Worm (Caenorhabditis elegans): ENCODE data around the gene elks-1.

Gene elks-1

DNA sequence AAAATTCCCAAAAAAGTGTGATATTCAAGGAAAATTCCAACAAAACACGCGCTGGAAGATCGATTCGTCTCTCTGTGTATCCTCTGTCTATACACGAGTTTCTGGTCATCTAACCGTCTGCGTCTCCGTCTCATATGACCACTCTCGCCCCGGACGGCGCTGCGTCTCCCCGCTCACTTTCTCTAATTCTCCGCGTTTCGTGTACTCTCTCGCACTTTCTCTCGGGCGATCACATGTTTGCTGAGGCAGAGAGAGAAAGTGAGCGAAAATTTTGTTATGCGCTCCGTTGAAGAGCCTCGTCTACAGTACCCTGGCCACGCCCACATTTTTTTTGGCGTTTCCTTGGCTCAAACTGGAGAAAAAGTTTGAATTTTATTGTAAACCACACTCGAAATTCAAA is 34.8 kb upstream of the elks-1 start (continued):
- no peak for TF ChIP-seq attf-4 (tag; optimal IDR thresholded peaks at IDR 0.05)
- TF ChIP-seq egl-43 (GFP tag; IDR thresholded peaks at IDR 0.05): peak; percentile 74
- TF ChIP-seq Y75B8A.6 (GFP tag; IDR thresholded peaks at IDR 0.05): no peak
- peak; percentile 49 for TF ChIP-seq F10B5.3 (tag; optimal IDR thresholded peaks at IDR 0.05)
- TF ChIP-seq snpc-1.2 (GFP tag; IDR thresholded peaks at IDR 0.05): peak; percentile 46; the same call in 1 of the 2 replicates
- TF ChIP-seq madf-9 (GFP tag; conservative IDR thresholded peaks at IDR 0.05): peak; percentile 72
- TF ChIP-seq mdl-1 (tag; optimal IDR thresholded peaks at IDR 0.05): peak; percentile 82 to 92
- no peak for TF ChIP-seq snpc-4 (tag; optimal IDR thresholded peaks at IDR 0.05)
- TF ChIP-seq ceh-44 (GFP tag; IDR thresholded peaks at IDR 0.05): no peak
- TF ChIP-seq dmd-9 (GFP tag; IDR thresholded peaks at IDR 0.05): 0 out of 2 replicates have a peak, but pooled peaks have one; percentile 50
- TF ChIP-seq lim-7 (GFP tag; IDR thresholded peaks at IDR 0.05): no peak
- 0 out of 2 replicates have a peak, but pooled peaks have one; percentile 49 for TF ChIP-seq zfp-3 (GFP tag; conservative IDR thresholded peaks at IDR 0.05)
- TF ChIP-seq lin-38 (GFP tag; IDR thresholded peaks at IDR 0.05): peak; percentile 87
- no peak for TF ChIP-seq lin-15B (tag; optimal IDR thresholded peaks at IDR 0.05)
- no peak for TF ChIP-seq gei-8 (GFP tag; optimal IDR thresholded peaks at IDR 0.05)
- peak; percentile 80 for TF ChIP-seq jun-1 (tag; optimal IDR thresholded peaks at IDR 0.05)
- TF ChIP-seq skn-1 (tag; optimal IDR thresholded peaks at IDR 0.05): peak; percentile 8
- no peak for TF ChIP-seq lin-29 (GFP tag; IDR thresholded peaks at IDR 0.05)

ce11 chrIV:3384047-3384446 is 34.2 kb upstream of the elks-1 start, which contains the start of gene B0546.4:
TSS of gene B0546.4 (minus strand) at chrIV:3384147.
- TF ChIP-seq pha-4 (GFP tag; IDR thresholded peaks at IDR 0.05) (no peak), pha-4 (tag; optimal IDR thresholded peaks at IDR 0.05) (no peak), nhr-237 (tag; optimal IDR thresholded peaks at IDR 0.05) (no peak), Y105C5A.15 (GFP tag; IDR thresholded peaks at IDR 0.05) (no peak), D1046.2 (GFP tag; IDR thresholded peaks at IDR 0.05) (no peak), nhr-25 (tag; optimal IDR thresholded peaks at IDR 0.05; ENCODE audit: borderline replicate concordance, insufficient read depth) (no peak), ztf-11 (tag; optimal IDR thresholded peaks at IDR 0.05) (no peak), rbr-2 (tag; optimal IDR thresholded peaks at IDR 0.05) (no peak)

ce11 chrIV:3383203-3383602 is 33.4 kb upstream of the elks-1 start:
- peak; percentile 59 for TF ChIP-seq aha-1 (tag)
- TF ChIP-seq Y48G9A.11 (GFP tag; IDR thresholded peaks at IDR 0.05): peak; percentile 54; the same call in 1 of the 2 replicates
- no peak for TF ChIP-seq ctbp-1 (GFP tag; IDR thresholded peaks at IDR 0.05)
- peak; percentile 63 for TF ChIP-seq T20F7.1 (GFP tag; optimal IDR thresholded peaks at IDR 0.05)
- no peak for TF ChIP-seq nhr-48 (tag; optimal IDR thresholded peaks at IDR 0.05)
- no peak for TF ChIP-seq nhr-25 (tag; optimal IDR thresholded peaks at IDR 0.05; ENCODE audit: borderline replicate concordance, insufficient read depth)
- peak in 1 of 2 experiments; percentile 5 for TF ChIP-seq lsy-2 (tag; optimal IDR thresholded peaks at IDR 0.05)
- TF ChIP-seq ztf-11 (tag; optimal IDR thresholded peaks at IDR 0.05): no peak

- peak; percentile 78 for TF ChIP-seq T20F7.1 (GFP tag; optimal IDR thresholded peaks at IDR 0.05)
- TF ChIP-seq lsy-2 (tag; optimal IDR thresholded peaks at IDR 0.05): peak in 1 of 2 experiments; percentile 18
- peak; percentile 6 for TF ChIP-seq nhr-102 (tag; optimal IDR thresholded peaks at IDR 0.05)
- TF ChIP-seq lin-1 (GFP tag; IDR thresholded peaks at IDR 0.05): no peak
- TF ChIP-seq Y48G9A.11 (GFP tag; IDR thresholded peaks at IDR 0.05): peak; percentile 22; the same call in 1 of the 2 replicates
- TF ChIP-seq mdt-29 (GFP tag; IDR thresholded peaks at IDR 0.05): no peak
- peak; percentile 43 for TF ChIP-seq lin-38 (GFP tag; IDR thresholded peaks at IDR 0.05)
- TF ChIP-seq T26A8.4 (GFP tag; IDR thresholded peaks at IDR 0.05): peak; percentile 60; the same call in 1 of the 2 replicates
- 0 out of 2 replicates have a peak, but pooled peaks have one; percentile 31 for TF ChIP-seq zfp-3 (GFP tag; conservative IDR thresholded peaks at IDR 0.05)
- no peak for TF ChIP-seq daf-12 (tag; optimal IDR thresholded peaks at IDR 0.05)
- peak; percentile 58 for TF ChIP-seq ama-1 (optimal IDR thresholded peaks at IDR 0.05)
- TF ChIP-seq dve-1 (tag; optimal IDR thresholded peaks at IDR 0.05; ENCODE audit: insufficient read depth): peak; percentile 27
- TF ChIP-seq madf-9 (GFP tag; conservative IDR thresholded peaks at IDR 0.05): no peak
- TF ChIP-seq sdz-12 (GFP tag; optimal IDR thresholded peaks at IDR 0.05): peak; percentile 43
- no peak for TF ChIP-seq daf-16 (GFP tag; optimal IDR thresholded peaks at IDR 0.05)
- TF ChIP-seq daf-16 (tag; optimal IDR thresholded peaks at IDR 0.05): peak; percentile 6
Measured at ce11 chrIV:3382338-3382907, 32.6 kb upstream of the elks-1 start, which contains the start of gene B0546.3. TSS of gene B0546.3 (minus strand) at chrIV:3382841.

Data from whole organism, L4 larva.